Fruit fly (Drosophila melanogaster) whole organism: ENCODE measurements around the gene CG11537.

Experiments
- CG8478 ChIP-seq: fragments of >200 bp; optimal IDR thresholded peaks from 2 replicates; lab custom pipeline; 2018; ENCODE audit warnings: inconsistent platforms
- Dll ChIP-seq: fragments of >200 bp; optimal IDR thresholded peaks from 2 replicates; lab custom pipeline; 2017
- pan ChIP-seq: fragments of >200 bp; optimal IDR thresholded peaks from 2 replicates; lab custom pipeline; 2017
- usp ChIP-seq: fragments of >200 bp; optimal IDR thresholded peaks from 2 replicates; lab custom pipeline; 2017; ENCODE audit warnings: missing biosample characterization, missing genetic modification characterization, mixed read lengths

dm6 chr3L:3081146-3081872 lies 61.9 kb downstream of the CG11537 start:
- TF ChIP-seq Dll (lab: Kevin White, UChicago) (no peak), usp (no peak), pan (lab: Kevin White, UChicago) (no peak), CG8478 (no peak)
